Fruit fly (Drosophila melanogaster) whole organism, embryonic: Measurements from ENCODE around the gene CG17325.

ENCODE experiments used
- Bdp1 ChIP-seq: fragments of 200-800 bp; sonication (Bioruptor generic); optimal IDR thresholded peaks from 3 replicates; lab custom pipeline; 2016; ENCODE audit warnings: missing biosample characterization, missing genetic modification characterization
- Bgb ChIP-seq: fragments of 200-800 bp; sonication (Bioruptor generic); IDR thresholded peaks from 2 replicates; pipeline ENCODE4 v1.3.6; 2022; ENCODE audit warnings: missing biosample characterization, missing genetic modification characterization; ENCODE audit not compliant: partially characterized antibody
- CG11456 ChIP-seq: fragments of 200-800 bp; sonication (Bioruptor generic); IDR thresholded peaks from 3 replicates; pipeline ENCODE4 v1.3.6; 2022; ENCODE audit warnings: missing biosample characterization, missing genetic modification characterization
- CG11695 ChIP-seq: fragments of 200-800 bp; sonication (Bioruptor generic); IDR thresholded peaks from 3 replicates; pipeline ENCODE4 v1.3.6; 2022; ENCODE audit warnings: missing biosample characterization, missing genetic modification characterization
- CG13894 ChIP-seq: fragments of 200-800 bp; sonication (Bioruptor generic); optimal IDR thresholded peaks from 3 replicates; lab custom pipeline; 2018; ENCODE audit warnings: missing biosample characterization, mild to moderate bottlenecking, missing genetic modification characterization, moderate library complexity
- CG14014 ChIP-seq: fragments of 200-800 bp; sonication (Bioruptor generic); IDR thresholded peaks from 2 replicates; pipeline ENCODE4 v1.3.6; 2022; ENCODE audit warnings: missing biosample characterization, missing genetic modification characterization
- CG14050 ChIP-seq: fragments of 200-800 bp; sonication (Bioruptor generic); IDR thresholded peaks from 3 replicates; pipeline ENCODE4 v1.3.6; 2022; ENCODE audit warnings: missing biosample characterization, missing genetic modification characterization
- CG15073 ChIP-seq: fragments of 200-800 bp; sonication (Bioruptor generic); optimal IDR thresholded peaks from 2 replicates; lab custom pipeline; 2016; ENCODE audit warnings: missing biosample characterization, missing genetic modification characterization
- CG15514 ChIP-seq: fragments of 200-800 bp; sonication (Bioruptor generic); optimal IDR thresholded peaks from 3 replicates; lab custom pipeline; 2017; ENCODE audit warnings: missing biosample characterization, missing genetic modification characterization, mild to moderate bottlenecking, moderate library complexity, missing genetic modification reagents
- CG16779 ChIP-seq: fragments of 200-800 bp; sonication (Bioruptor generic); IDR thresholded peaks from 2 replicates; pipeline ENCODE4 v1.3.6; 2022; ENCODE audit warnings: missing biosample characterization, missing genetic modification characterization
- CG17568 ChIP-seq: fragments of 200-800 bp; sonication (Bioruptor generic); optimal IDR thresholded peaks from 2 replicates; lab custom pipeline; 2018; ENCODE audit warnings: missing biosample characterization, mild to moderate bottlenecking, missing genetic modification characterization, moderate library complexity
- CG18599 ChIP-seq: fragments of 200-800 bp; sonication (Bioruptor generic); optimal IDR thresholded peaks from 3 replicates; lab custom pipeline; 2017; ENCODE audit warnings: missing biosample characterization, missing genetic modification characterization, mild to moderate bottlenecking, moderate library complexity, missing genetic modification reagents
- CG2120 ChIP-seq: fragments of 200-800 bp; sonication (Bioruptor generic); optimal IDR thresholded peaks from 3 replicates; lab custom pipeline; 2016; ENCODE audit warnings: missing biosample characterization, missing genetic modification characterization
- CG2712 ChIP-seq: fragments of 200-800 bp; optimal IDR thresholded peaks from 3 replicates; lab custom pipeline; 2019; ENCODE audit warnings: missing biosample characterization, mild to moderate bottlenecking, missing genetic modification characterization, moderate library complexity
- CG2875 ChIP-seq: fragments of 200-800 bp; sonication (Bioruptor generic); optimal IDR thresholded peaks from 2 replicates; lab custom pipeline; 2017; ENCODE audit warnings: missing biosample characterization, mild to moderate bottlenecking, missing genetic modification characterization, missing genetic modification reagents
- CG34376 ChIP-seq: fragments of 200-800 bp; sonication (Bioruptor generic); optimal IDR thresholded peaks from 2 replicates; lab custom pipeline; 2018; ENCODE audit warnings: missing biosample characterization, mild to moderate bottlenecking, missing genetic modification characterization
- CG34422 ChIP-seq: fragments of 200-800 bp; sonication (Bioruptor generic); IDR thresholded peaks from 3 replicates; pipeline ENCODE4 v1.3.6; 2022; ENCODE audit warnings: missing biosample characterization, missing genetic modification characterization
- CG3847 ChIP-seq: fragments of 200-800 bp; sonication (Bioruptor generic); IDR thresholded peaks from 2 replicates; pipeline ENCODE4 v1.3.6; 2022; ENCODE audit warnings: missing biosample characterization, missing genetic modification characterization
- CG4424 ChIP-seq: fragments of 200-800 bp; sonication (Bioruptor generic); optimal IDR thresholded peaks from 3 replicates; lab custom pipeline; 2016; ENCODE audit warnings: missing biosample characterization, missing genetic modification characterization
- CG4820 ChIP-seq: fragments of 200-800 bp; sonication (Bioruptor generic); optimal IDR thresholded peaks from 3 replicates; lab custom pipeline; 2016; ENCODE audit warnings: missing biosample characterization, missing genetic modification characterization
- CG6683 ChIP-seq: fragments of 200-800 bp; sonication (Bioruptor generic); optimal IDR thresholded peaks from 2 replicates; lab custom pipeline; 2017; ENCODE audit warnings: missing biosample characterization, mild to moderate bottlenecking, missing genetic modification characterization, missing genetic modification reagents
- CG6791 ChIP-seq: fragments of 200-800 bp; sonication (Bioruptor generic); IDR thresholded peaks from 3 replicates; pipeline ENCODE4 v1.3.6; 2022; ENCODE audit warnings: missing biosample characterization, missing genetic modification characterization; ENCODE audit not compliant: partially characterized antibody
- CG8359 ChIP-seq: fragments of 200-800 bp; sonication (Bioruptor generic); optimal IDR thresholded peaks from 2 replicates; lab custom pipeline; 2017; ENCODE audit warnings: missing biosample characterization, mild to moderate bottlenecking, missing genetic modification characterization, borderline replicate concordance
- CrebB ChIP-seq: fragments of 200-800 bp; sonication (Bioruptor generic); optimal IDR thresholded peaks from 3 replicates; lab custom pipeline; 2018; ENCODE audit warnings: missing biosample characterization, mild to moderate bottlenecking, missing genetic modification characterization
- Dbx ChIP-seq: fragments of 200-800 bp; sonication (Bioruptor generic); IDR thresholded peaks from 3 replicates; pipeline ENCODE4 v1.3.6; 2022; ENCODE audit warnings: missing biosample characterization, missing genetic modification characterization
- Deaf1 ChIP-seq: fragments of 200-800 bp; optimal IDR thresholded peaks from 3 replicates; lab custom pipeline; 2019; ENCODE audit warnings: missing biosample characterization, mild to moderate bottlenecking, missing genetic modification characterization, moderate library complexity
- HLH54F ChIP-seq: fragments of 200-800 bp; sonication (Bioruptor generic); optimal IDR thresholded peaks from 3 replicates; lab custom pipeline; 2016; ENCODE audit warnings: missing biosample characterization, missing genetic modification characterization
- Hand ChIP-seq: fragments of 200-800 bp; sonication (Bioruptor generic); optimal IDR thresholded peaks from 2 replicates; lab custom pipeline; 2017; ENCODE audit warnings: mild to moderate bottlenecking, missing biosample characterization, missing genetic modification reagents, missing genetic modification characterization
- Hmr ChIP-seq: fragments of 200-800 bp; sonication (Bioruptor generic); optimal IDR thresholded peaks from 3 replicates; lab custom pipeline; 2017; ENCODE audit warnings: mild to moderate bottlenecking, missing biosample characterization, missing genetic modification reagents, missing genetic modification characterization
- Hr39 ChIP-seq: fragments of >200 bp; optimal IDR thresholded peaks from 2 replicates; lab custom pipeline; 2017
- Med ChIP-seq: fragments of 200-800 bp; sonication (Bioruptor generic); peaks from one replicate; lab custom pipeline; 2016; ENCODE audit warnings: missing biosample characterization, missing genetic modification characterization, mild to moderate bottlenecking, inconsistent platforms, moderate library complexity
- NC2α ChIP-seq: fragments of 200-800 bp; sonication (Bioruptor generic); optimal IDR thresholded peaks from 2 replicates; lab custom pipeline; 2016; ENCODE audit warnings: missing biosample characterization, missing genetic modification characterization
- Poxn ChIP-seq: fragments of 200-800 bp; sonication (Bioruptor generic); IDR thresholded peaks from 2 replicates; pipeline ENCODE4 v1.3.6; 2022; ENCODE audit warnings: missing biosample characterization, missing genetic modification characterization
- cas ChIP-seq: fragments of 200-800 bp; sonication (Bioruptor generic); IDR thresholded peaks from 2 replicates; pipeline ENCODE4 v1.3.6; 2022; ENCODE audit warnings: missing biosample characterization, missing genetic modification characterization
- chm ChIP-seq: fragments of 200-800 bp; sonication (Bioruptor generic); IDR thresholded peaks from 2 replicates; pipeline ENCODE4 v1.3.6; 2022; ENCODE audit warnings: missing biosample characterization, missing genetic modification characterization
- danr ChIP-seq: fragments of 200-800 bp; sonication (Bioruptor generic); IDR thresholded peaks from 2 replicates; pipeline ENCODE4 v1.3.6; 2022; ENCODE audit warnings: missing biosample characterization, missing genetic modification characterization
- dmrt99B ChIP-seq: fragments of 200-800 bp; sonication (Bioruptor generic); optimal IDR thresholded peaks from 2 replicates; lab custom pipeline; 2018; ENCODE audit warnings: missing biosample characterization, mild to moderate bottlenecking, missing genetic modification characterization, moderate library complexity
- ewg ChIP-seq: fragments of 200-800 bp; sonication (Bioruptor generic); optimal IDR thresholded peaks from 3 replicates; lab custom pipeline; 2017; ENCODE audit warnings: mild to moderate bottlenecking, missing biosample characterization, missing genetic modification reagents, missing genetic modification characterization
- fd96Cb ChIP-seq: fragments of 200-800 bp; sonication (Bioruptor generic); optimal IDR thresholded peaks from 2 replicates; lab custom pipeline; 2018; ENCODE audit warnings: missing biosample characterization, mild to moderate bottlenecking, missing genetic modification characterization, moderate library complexity
- kni ChIP-seq: fragments of 200-800 bp; sonication (Bioruptor generic); optimal IDR thresholded peaks from 3 replicates; lab custom pipeline; 2017; ENCODE audit warnings: mild to moderate bottlenecking, missing biosample characterization, missing genetic modification reagents, missing genetic modification characterization
- oc ChIP-seq: fragments of 200-800 bp; sonication (Bioruptor generic); optimal IDR thresholded peaks from 2 replicates; lab custom pipeline; 2018; ENCODE audit warnings: missing biosample characterization, mild to moderate bottlenecking, missing genetic modification characterization, moderate library complexity
- pb ChIP-seq: fragments of 200-800 bp; sonication (Bioruptor generic); optimal IDR thresholded peaks from 3 replicates; lab custom pipeline; 2016; ENCODE audit warnings: missing biosample characterization, missing genetic modification characterization
- pros ChIP-seq: fragments of 200-800 bp; sonication (Bioruptor generic); optimal IDR thresholded peaks from 3 replicates; lab custom pipeline; 2019; ENCODE audit warnings: missing biosample characterization, mild to moderate bottlenecking, missing genetic modification characterization, moderate library complexity
- schlank ChIP-seq: fragments of 200-800 bp; sonication (Bioruptor generic); optimal IDR thresholded peaks from 2 replicates; lab custom pipeline; 2018; ENCODE audit warnings: missing biosample characterization, mild to moderate bottlenecking, missing genetic modification characterization
- scrt ChIP-seq: fragments of 200-800 bp; sonication (Bioruptor generic); optimal IDR thresholded peaks from 2 replicates; lab custom pipeline; 2018; ENCODE audit warnings: missing biosample characterization, mild to moderate bottlenecking, missing genetic modification characterization, moderate library complexity
- seq ChIP-seq: fragments of 200-800 bp; sonication (Bioruptor generic); IDR thresholded peaks from 2 replicates; pipeline ENCODE4 v1.3.6; 2022; ENCODE audit warnings: missing biosample characterization, missing genetic modification characterization
- slou ChIP-seq: fragments of 200-800 bp; sonication (Bioruptor generic); optimal IDR thresholded peaks from 3 replicates; lab custom pipeline; 2016; ENCODE audit warnings: missing biosample characterization, missing genetic modification characterization
- so ChIP-seq: fragments of 200-800 bp; sonication (Bioruptor generic); IDR thresholded peaks from 3 replicates; pipeline ENCODE4 v1.3.6; 2022; ENCODE audit warnings: missing biosample characterization, missing genetic modification characterization
- tin ChIP-seq: fragments of 200-800 bp; sonication (Bioruptor generic); optimal IDR thresholded peaks from 3 replicates; lab custom pipeline; 2016; ENCODE audit warnings: missing biosample characterization, missing genetic modification characterization
- yki ChIP-seq: fragments of >200 bp; optimal IDR thresholded peaks from 3 replicates; lab custom pipeline; 2018

Gene CG17325

dm6 chr2L:18844917-18845509 is 32.6 kb downstream of the CG17325 start, which contains the start of gene CG17321 (continued):
- TF ChIP-seq Med (GFP tag; lab: Kevin White, UChicago) (peak; percentile 79), NC2α (no peak), yki (peak; percentile 22), CG6791 (GFP tag; lab: Robert Waterston, UW) (no peak), CG2875 (no peak), CG2120 (GFP tag; lab: Kevin White, UChicago) (no peak), slou (GFP tag; lab: Kevin White, UChicago) (no peak), CG2712 (no peak), CG14014 (no peak), Hr39 (lab: Kevin White, UChicago) (no peak), seq (GFP tag; lab: Robert Waterston, UW) (no peak), HLH54F (GFP tag; lab: Kevin White, UChicago) (no peak), dmrt99B (tag; lab: Kevin White, UChicago) (no peak), CG18599 (peak; percentile 36), fd96Cb (no peak), cas (no peak), Bdp1 (GFP tag; lab: Kevin White, UChicago) (no peak), CG13894 (peak; percentile 51), pros (GFP tag; lab: Kevin White, UChicago) (no peak), CG17568 (GFP tag; lab: Kevin White, UChicago) (no peak), Deaf1 (peak; percentile 51), pb (no peak), CG16779 (GFP tag; lab: Robert Waterston, UW) (peak; percentile 64; the same call in 1 of the 2 replicates), CG14050 (GFP tag; lab: Robert Waterston, UW) (no peak), schlank (tag; lab: Kevin White, UChicago) (no peak), so (GFP tag; lab: Robert Waterston, UW) (no peak), CG6683 (GFP tag; lab: Kevin White, UChicago) (no peak), oc (tag; lab: Kevin White, UChicago) (no peak), Poxn (GFP tag; lab: Robert Waterston, UW) (no peak), CG8359 (GFP tag; lab: Kevin White, UChicago) (no peak), CG15073 (no peak), CG4820 (no peak), danr (GFP tag; lab: Robert Waterston, UW) (no peak), CG34422 (peak; percentile 20; the same call in 1 of the 3 replicates), kni (no peak), CG11456 (GFP tag; lab: Robert Waterston, UW) (0 out of 3 replicates have a peak, but pooled peaks have one; percentile 37), CG3847 (no peak), CrebB (tag; lab: Kevin White, UChicago) (no peak), tin (no peak), Dbx (GFP tag; lab: Robert Waterston, UW) (0 out of 3 replicates have a peak, but pooled peaks have one; percentile 25), CG4424 (GFP tag; lab: Kevin White, UChicago) (no peak), Hand (peak; percentile 14), CG15514 (GFP tag; lab: Kevin White, UChicago) (peak; percentile 97), CG11695 (GFP tag; lab: Robert Waterston, UW) (no peak), ewg (GFP tag; lab: Kevin White, UChicago) (peak; percentile 51), CG34376 (GFP tag; lab: Kevin White, UChicago) (peak; percentile 31), chm (GFP tag; lab: Robert Waterston, UW) (no peak), scrt (GFP tag; lab: Kevin White, UChicago) (peak; percentile 36), Bgb (GFP tag; lab: Robert Waterston, UW) (peak; percentile 27; the same call in 1 of the 2 replicates), Hmr (GFP tag; lab: Kevin White, UChicago) (peak; percentile 43)
